Worm (Caenorhabditis elegans): Measurements from ENCODE around the gene R09A8.9.

DNA sequence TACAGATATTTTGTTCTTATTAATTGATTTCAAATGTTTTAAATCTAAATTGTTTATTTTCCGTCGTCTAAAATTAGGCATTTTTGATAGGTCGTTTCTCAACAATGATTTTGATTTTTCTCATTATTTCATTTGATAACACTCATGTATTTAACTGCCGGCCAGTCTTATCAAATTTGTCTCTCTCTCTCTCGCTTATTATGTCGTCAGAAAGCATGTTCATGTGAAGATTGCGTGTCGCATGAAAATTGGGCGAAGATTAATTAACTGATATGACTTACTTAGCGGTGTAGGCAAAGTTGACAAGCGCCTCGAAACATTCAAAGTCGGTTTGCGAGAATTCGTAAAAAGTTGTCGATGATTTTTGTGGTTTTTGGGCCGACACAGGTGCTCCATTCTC lies 24.1 kb downstream of the R09A8.9 start:
- TF ChIP-seq madf-2 (tag; optimal IDR thresholded peaks at IDR 0.05) (no peak), ceh-9 (tag; optimal IDR thresholded peaks at IDR 0.05) (no peak), ama-1 (optimal IDR thresholded peaks at IDR 0.05) (no peak), hlh-13 (GFP tag; optimal IDR thresholded peaks at IDR 0.05) (no peak), fkh-10 (GFP tag; optimal IDR thresholded peaks at IDR 0.05) (no peak), pros-1 (tag; optimal IDR thresholded peaks at IDR 0.05) (no peak), che-1 (tag; optimal IDR thresholded peaks at IDR 0.05) (no peak), gmeb-2 (tag; optimal IDR thresholded peaks at IDR 0.05) (no peak), ceh-34 (tag; optimal IDR thresholded peaks at IDR 0.05) (no peak), pha-4 (tag; optimal IDR thresholded peaks at IDR 0.05) (no peak), nhr-11 (tag; optimal IDR thresholded peaks at IDR 0.05) (no peak), pag-3 (tag; optimal IDR thresholded peaks at IDR 0.05; ENCODE audit: borderline replicate concordance) (no peak), hlh-8 (tag; optimal IDR thresholded peaks at IDR 0.05) (no peak)
